Worm (Caenorhabditis elegans): ENCODE data around the gene F47G9.6.

- TF ChIP-seq B0336.3 (GFP tag; IDR thresholded peaks at IDR 0.05) (no peak), B0261.1 (tag; optimal IDR thresholded peaks at IDR 0.05) (no peak), aptf-3 (GFP tag; IDR thresholded peaks at IDR 0.05) (no peak), ama-1 (optimal IDR thresholded peaks at IDR 0.05) (no peak), ama-1 (GFP tag; optimal IDR thresholded peaks at IDR 0.05) (no peak), F55B11.4 (tag; optimal IDR thresholded peaks at IDR 0.05; ENCODE audit: borderline replicate concordance, insufficient read depth) (no peak), dpl-1 (GFP tag; optimal IDR thresholded peaks at IDR 0.05) (no peak), mcd-1 (GFP tag; IDR thresholded peaks at IDR 0.05) (no peak), snpc-4 (GFP tag; optimal IDR thresholded peaks at IDR 0.05) (no peak), snpc-4 (tag; optimal IDR thresholded peaks at IDR 0.05) (no peak), F22D6.2 (tag; optimal IDR thresholded peaks at IDR 0.05) (no peak), B0035.1 (tag; optimal IDR thresholded peaks at IDR 0.05) (no peak), unc-62 (GFP tag; optimal IDR thresholded peaks at IDR 0.05) (no peak), attf-6 (GFP tag; IDR thresholded peaks at IDR 0.05) (no peak), snpc-1.3 (tag; optimal IDR thresholded peaks at IDR 0.05; ENCODE audit: insufficient read depth) (no peak)
Observed at ce11 chrV:11344816-11345336, 15.7 kb downstream of the F47G9.6 start.

Data from whole organism, young adult.